Worm (Caenorhabditis elegans): ENCODE measurements around the gene wrt-2.

Gene wrt-2

ce11 chrX:3102165-3102564 lies 8.0 kb upstream of the wrt-2 start, which contains the start of gene ztf-13 (continued):
- no peak for TF ChIP-seq cey-2 (tag; optimal IDR thresholded peaks at IDR 0.05; ENCODE audit: borderline replicate concordance, insufficient read depth)
- peak; percentile 90 for TF ChIP-seq nhr-77 (tag; optimal IDR thresholded peaks at IDR 0.05)
- no peak for TF ChIP-seq vab-7 (GFP tag; IDR thresholded peaks at IDR 0.05)
- TF ChIP-seq nhr-102 (tag; optimal IDR thresholded peaks at IDR 0.05) = no peak
- no peak for TF ChIP-seq daf-16 (GFP tag; optimal IDR thresholded peaks at IDR 0.05)
- peak; percentile 99 for TF ChIP-seq daf-16 (tag; optimal IDR thresholded peaks at IDR 0.05)
- no peak for TF ChIP-seq F44E2.7 (GFP tag; IDR thresholded peaks at IDR 0.05)
- peak; percentile 42 for TF ChIP-seq T20F7.1 (GFP tag; optimal IDR thresholded peaks at IDR 0.05)
- TF ChIP-seq lir-3 (tag; optimal IDR thresholded peaks at IDR 0.05) = no peak
- no peak for TF ChIP-seq attf-4 (tag; optimal IDR thresholded peaks at IDR 0.05)
- no peak for TF ChIP-seq F49E8.2 (tag; optimal IDR thresholded peaks at IDR 0.05; ENCODE audit: borderline replicate concordance)
- no peak for TF ChIP-seq ceh-44 (GFP tag; IDR thresholded peaks at IDR 0.05)
- no peak for TF ChIP-seq lin-15B (tag; optimal IDR thresholded peaks at IDR 0.05)
- 0 out of 2 replicates have a peak, but pooled peaks have one; percentile 12 for TF ChIP-seq lin-38 (GFP tag; IDR thresholded peaks at IDR 0.05)
- no peak for TF ChIP-seq madf-5 (GFP tag; IDR thresholded peaks at IDR 0.05)
- TF ChIP-seq nhr-48 (tag; optimal IDR thresholded peaks at IDR 0.05) = no peak
- no peak for TF ChIP-seq sdz-12 (GFP tag; optimal IDR thresholded peaks at IDR 0.05)
- no peak for TF ChIP-seq saeg-2 (GFP tag; IDR thresholded peaks at IDR 0.05)
- TF ChIP-seq unc-39 (tag; optimal IDR thresholded peaks at IDR 0.05) = no peak
- TF ChIP-seq daf-12 (tag; optimal IDR thresholded peaks at IDR 0.05) = no peak
- TF ChIP-seq nhr-11 (tag; optimal IDR thresholded peaks at IDR 0.05) = no peak
- no peak for TF ChIP-seq Y75B8A.6 (GFP tag; IDR thresholded peaks at IDR 0.05)
- no peak for TF ChIP-seq zip-11 (GFP tag; IDR thresholded peaks at IDR 0.05)
- peak in 1 of 2 experiments; percentile 79 for TF ChIP-seq unc-62 (GFP tag; optimal IDR thresholded peaks at IDR 0.05 in 1 of 2)
- no peak for TF ChIP-seq unc-62 (tag; optimal IDR thresholded peaks at IDR 0.05)
- no peak for TF ChIP-seq ceh-62 (tag; optimal IDR thresholded peaks at IDR 0.05)
- TF ChIP-seq zip-2 (tag; optimal IDR thresholded peaks at IDR 0.05) = no peak
- TF ChIP-seq mdl-1 (tag; optimal IDR thresholded peaks at IDR 0.05) = peak in 1 of 2 experiments; percentile 62
- no peak for TF ChIP-seq ceh-32 (tag; optimal IDR thresholded peaks at IDR 0.05; ENCODE audit: poor library complexity)
- no peak for TF ChIP-seq egl-27 (tag; optimal IDR thresholded peaks at IDR 0.05)
- peak; percentile 50 for TF ChIP-seq dmd-6 (GFP tag; IDR thresholded peaks at IDR 0.05)
- TF ChIP-seq mep-1 (tag; optimal IDR thresholded peaks at IDR 0.05) = peak; percentile 69
- peak; percentile 86 for TF ChIP-seq dve-1 (tag; optimal IDR thresholded peaks at IDR 0.05; ENCODE audit: insufficient read depth)
- TF ChIP-seq nhr-76 (tag; optimal IDR thresholded peaks at IDR 0.05) = no peak
- no peak for TF ChIP-seq snpc-4 (tag; optimal IDR thresholded peaks at IDR 0.05)
- no peak for TF ChIP-seq egl-43 (GFP tag; IDR thresholded peaks at IDR 0.05)
- TF ChIP-seq F37D6.2 (tag; optimal IDR thresholded peaks at IDR 0.05) = no peak
- TF ChIP-seq ceh-28 (tag; optimal IDR thresholded peaks at IDR 0.05) = no peak
- no peak for TF ChIP-seq dpl-1 (GFP tag; optimal IDR thresholded peaks at IDR 0.05)
- TF ChIP-seq zag-1 (tag; optimal IDR thresholded peaks at IDR 0.05) = no peak
- TF ChIP-seq nhr-6 (tag; optimal IDR thresholded peaks at IDR 0.05) = peak; percentile 75
- TF ChIP-seq hif-1 (tag; optimal IDR thresholded peaks at IDR 0.05) = no peak
- TF ChIP-seq lin-1 (GFP tag; IDR thresholded peaks at IDR 0.05) = no peak
- no peak for TF ChIP-seq duxl-1 (tag; optimal IDR thresholded peaks at IDR 0.05; ENCODE audit: poor library complexity)
- TF ChIP-seq spr-3 (GFP tag; optimal IDR thresholded peaks at IDR 0.05) = no peak
- TF ChIP-seq daf-19 (GFP tag; conservative IDR thresholded peaks at IDR 0.05) = no peak
- no peak for TF ChIP-seq gei-8 (GFP tag; optimal IDR thresholded peaks at IDR 0.05)
- TF ChIP-seq ZK546.5 (tag; optimal IDR thresholded peaks at IDR 0.05) = no peak
- TF ChIP-seq Y48G9A.11 (GFP tag; IDR thresholded peaks at IDR 0.05) = no peak
- no peak for TF ChIP-seq spr-1 (tag; optimal IDR thresholded peaks at IDR 0.05)
- no peak for TF ChIP-seq daf-8 (GFP tag; IDR thresholded peaks at IDR 0.05)
- TF ChIP-seq hmg-1.1 (GFP tag; IDR thresholded peaks at IDR 0.05) = no peak
- TF ChIP-seq lin-13 (GFP tag; optimal IDR thresholded peaks at IDR 0.05) = no peak

All from whole organism, L4 larva.